Fruit fly (Drosophila melanogaster) ovary, adult (tissue): ENCODE results near the gene dib.
A peak's percentile ranks its signal among the peaks of the same experiment; 100 is the strongest.

ENCODE experiments used
- CG17801 ChIP-seq: fragments of 200-800 bp; optimal IDR thresholded peaks from 2 replicates; lab custom pipeline; 2019; ENCODE audit warnings: missing biosample characterization, mild to moderate bottlenecking, missing genetic modification characterization, moderate library complexity; ENCODE audit not compliant: partially characterized antibody

The dib gene

DNA sequence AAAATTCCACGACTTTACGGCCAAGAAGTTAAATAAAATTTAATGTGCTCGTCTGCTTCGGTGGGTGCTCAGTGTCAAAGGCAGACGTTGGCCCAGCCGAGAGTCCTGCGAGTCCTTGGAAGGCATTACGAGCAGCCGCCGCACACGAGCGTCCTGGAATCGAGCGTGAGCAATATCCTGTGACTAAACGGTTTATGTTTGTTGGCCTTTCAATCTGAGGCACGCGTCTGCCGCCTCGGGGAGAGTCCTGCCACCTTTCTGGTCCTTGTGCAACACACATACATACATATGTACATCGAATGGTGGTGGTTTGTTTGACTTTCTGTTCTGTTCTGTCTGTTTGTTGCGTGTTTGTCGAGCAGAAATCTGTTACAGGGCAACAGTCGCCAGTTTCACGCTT, 21.4 kb downstream of the dib start:
- no peak for TF ChIP-seq CG17801 (GFP tag; lab: Kevin White, UChicago)

DNA sequence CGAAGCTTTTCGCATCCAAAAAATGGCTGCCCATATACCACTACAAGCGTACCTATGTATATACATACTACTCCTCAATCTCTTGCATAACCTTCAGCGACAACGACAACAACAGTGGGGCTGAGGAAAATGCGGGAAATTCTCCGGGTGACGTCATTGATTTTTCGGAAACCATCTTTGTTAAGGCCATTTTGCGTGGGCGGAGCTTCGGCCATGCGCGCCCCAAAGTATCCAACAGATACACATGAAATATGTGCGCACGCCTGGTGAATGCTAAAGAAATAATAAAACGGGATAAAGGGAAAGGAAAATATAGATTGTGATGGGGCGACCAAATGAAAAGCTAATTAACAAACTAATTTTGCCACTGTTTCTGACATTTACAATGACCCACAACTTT, 23.8 kb downstream of the dib start:
- TF ChIP-seq CG17801 (GFP tag; lab: Kevin White, UChicago): no peak

DNA sequence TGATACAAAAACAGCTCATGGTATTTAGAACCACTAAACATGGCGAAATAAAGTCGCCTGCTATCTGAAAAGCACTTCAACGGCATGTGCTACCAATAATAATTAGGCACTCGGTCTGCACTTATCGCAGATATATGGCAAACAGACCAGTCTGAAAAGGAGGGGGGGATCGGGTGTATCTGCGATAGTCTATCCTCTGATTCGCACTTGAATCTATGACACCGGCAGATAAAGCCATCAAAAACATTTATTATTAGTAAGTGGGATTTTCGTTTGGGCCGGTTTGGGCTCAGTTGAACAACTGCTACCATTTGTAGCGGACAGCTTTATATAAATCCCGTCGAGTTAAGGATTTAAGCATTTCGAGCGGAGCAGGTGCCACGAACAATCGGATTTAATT, 25.2 kb downstream of the dib start, which contains the start of gene CG14989:
TSS of gene CG14989 (plus strand) at position 301 of the 400 bp plus-strand sequence.
- TF ChIP-seq CG17801 (GFP tag; lab: Kevin White, UChicago): no peak

DNA sequence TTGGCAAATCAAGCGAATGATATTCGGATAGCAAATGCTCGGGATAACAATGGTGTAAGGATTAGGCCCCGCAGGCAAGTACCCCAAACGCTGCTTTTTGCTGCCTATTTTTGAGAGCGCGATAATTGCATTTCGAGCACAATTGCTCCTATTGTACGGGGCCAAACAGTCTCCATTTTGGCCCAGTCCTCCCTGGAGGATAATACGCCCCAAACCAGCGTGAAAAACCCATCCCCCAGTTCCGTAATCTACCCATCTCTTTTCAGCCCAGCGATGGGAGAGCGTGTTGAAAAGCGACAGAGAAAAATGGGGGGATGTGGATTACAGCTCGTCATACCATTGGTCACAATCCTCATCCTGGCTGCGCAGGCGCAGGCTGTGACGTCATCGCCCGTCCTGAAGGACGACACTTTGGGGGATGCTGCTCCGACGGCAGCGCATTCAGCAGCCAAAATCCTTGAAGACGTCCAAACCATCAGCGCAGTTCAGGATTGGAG, 26.6 kb downstream of the dib start, which contains the start of gene Gad1:
TSS of gene Gad1 (minus strand) at position 51 of the 497 bp plus-strand sequence.
- no peak for TF ChIP-seq CG17801 (GFP tag; lab: Kevin White, UChicago)

DNA sequence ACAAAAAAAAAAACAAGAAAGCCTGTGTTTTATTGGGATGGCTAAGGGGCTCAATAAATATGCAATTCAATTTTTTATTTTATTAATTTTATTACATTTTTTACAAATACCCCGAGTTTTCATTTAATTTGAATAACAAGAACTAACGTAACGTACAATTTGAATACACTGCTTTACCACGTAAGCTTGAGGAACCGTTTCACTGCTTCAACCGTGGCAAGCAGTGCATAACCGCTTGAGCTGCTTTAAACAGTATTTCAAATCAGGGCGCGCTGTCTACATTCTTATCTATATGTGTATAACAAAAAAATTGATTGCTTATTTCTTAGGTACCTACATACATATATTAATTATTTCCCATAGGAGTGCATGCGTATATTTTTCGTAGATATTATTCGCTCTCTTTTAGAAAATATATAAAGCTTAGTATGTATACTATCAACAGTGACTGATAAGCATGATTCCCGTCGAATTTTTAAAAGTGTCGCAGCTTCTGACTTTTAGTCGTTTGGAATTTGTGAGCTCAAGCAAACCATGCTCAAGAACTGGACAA, 30.7 kb downstream of the dib start, which contains the start of gene CG14990:
TSS of gene CG14990 (plus strand) at position 503 of the 553 bp plus-strand sequence.
- TF ChIP-seq CG17801 (GFP tag; lab: Kevin White, UChicago): no peak

DNA sequence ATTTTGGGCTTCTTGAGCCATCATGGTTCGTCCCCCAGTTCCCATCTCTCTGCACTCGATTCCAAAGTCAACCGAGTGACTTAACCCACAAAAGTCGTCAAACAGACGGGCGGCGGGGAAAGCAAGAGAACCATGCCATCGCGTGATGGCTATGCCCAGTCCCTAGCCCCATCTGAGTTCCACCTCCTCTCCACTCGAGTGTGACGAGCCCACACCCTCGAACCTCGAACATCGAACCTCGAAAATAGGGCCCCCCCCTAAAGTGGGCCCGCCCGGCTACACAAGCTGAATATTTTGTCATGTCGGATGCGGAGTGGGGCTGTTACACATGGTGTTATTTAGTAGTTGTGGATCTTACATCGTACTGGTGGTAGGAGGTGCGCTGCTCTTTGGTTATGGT, 34.5 kb downstream of the dib start:
- no peak for TF ChIP-seq CG17801 (GFP tag; lab: Kevin White, UChicago)

DNA sequence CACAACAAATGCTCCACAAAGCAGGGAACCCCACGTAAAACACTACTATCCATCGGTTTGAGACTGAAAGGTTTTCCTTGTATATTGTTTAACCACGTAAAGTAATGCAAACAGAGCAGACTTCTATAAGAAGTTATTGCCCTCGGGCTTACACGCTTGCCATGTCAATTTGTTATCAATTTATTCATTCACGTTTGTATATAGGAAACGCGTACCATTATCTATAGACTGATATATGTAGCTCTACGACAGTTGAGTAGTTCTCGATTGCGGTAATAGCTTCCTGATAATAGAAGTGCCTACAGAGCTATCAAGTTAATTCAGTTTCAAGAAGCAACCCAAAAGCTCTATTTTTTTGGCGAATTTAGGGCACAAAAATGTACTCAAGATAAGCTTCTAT, 37.1 kb downstream of the dib start:
- no peak for TF ChIP-seq CG17801 (GFP tag; lab: Kevin White, UChicago)

DNA sequence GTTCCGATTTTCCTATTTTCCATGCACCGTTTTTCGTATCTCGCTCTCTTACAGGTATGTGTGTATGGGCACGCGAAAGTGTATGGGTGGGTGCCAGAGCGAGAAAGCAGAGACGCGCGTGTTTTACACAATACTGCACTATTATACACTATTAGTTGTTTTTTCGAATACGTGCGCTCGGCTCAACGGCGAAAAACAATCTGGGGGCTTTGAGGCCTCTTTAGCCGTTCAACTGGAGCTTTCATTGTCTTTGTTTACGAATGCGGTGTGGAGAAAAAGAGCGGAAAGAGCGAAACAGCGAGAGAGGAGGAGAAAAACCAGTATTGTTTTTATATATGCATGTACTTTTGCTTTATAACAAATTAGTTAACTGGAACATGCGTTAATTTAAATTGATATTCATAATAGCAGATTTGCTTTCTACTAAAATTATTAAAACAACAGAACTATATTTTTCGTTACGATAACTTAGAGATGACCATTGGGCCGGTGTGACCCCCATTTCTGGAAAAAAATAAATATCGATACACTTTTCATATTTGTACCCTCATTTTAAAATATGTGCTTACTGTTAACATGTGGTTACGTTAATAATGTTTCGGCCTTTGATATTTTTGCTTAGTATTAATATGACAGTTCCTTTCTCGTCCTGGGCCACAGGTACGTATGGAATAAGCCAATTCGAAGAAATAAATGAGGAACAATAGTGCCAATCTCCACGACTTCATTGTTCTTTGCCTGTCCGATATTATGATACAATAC, 40.6 kb downstream of the dib start, which contains the start of gene CG14995:
TSS of gene CG14995 (minus strand) at position 761 of the 762 bp plus-strand sequence.
- peak; percentile 72 for TF ChIP-seq CG17801 (GFP tag; lab: Kevin White, UChicago)

DNA sequence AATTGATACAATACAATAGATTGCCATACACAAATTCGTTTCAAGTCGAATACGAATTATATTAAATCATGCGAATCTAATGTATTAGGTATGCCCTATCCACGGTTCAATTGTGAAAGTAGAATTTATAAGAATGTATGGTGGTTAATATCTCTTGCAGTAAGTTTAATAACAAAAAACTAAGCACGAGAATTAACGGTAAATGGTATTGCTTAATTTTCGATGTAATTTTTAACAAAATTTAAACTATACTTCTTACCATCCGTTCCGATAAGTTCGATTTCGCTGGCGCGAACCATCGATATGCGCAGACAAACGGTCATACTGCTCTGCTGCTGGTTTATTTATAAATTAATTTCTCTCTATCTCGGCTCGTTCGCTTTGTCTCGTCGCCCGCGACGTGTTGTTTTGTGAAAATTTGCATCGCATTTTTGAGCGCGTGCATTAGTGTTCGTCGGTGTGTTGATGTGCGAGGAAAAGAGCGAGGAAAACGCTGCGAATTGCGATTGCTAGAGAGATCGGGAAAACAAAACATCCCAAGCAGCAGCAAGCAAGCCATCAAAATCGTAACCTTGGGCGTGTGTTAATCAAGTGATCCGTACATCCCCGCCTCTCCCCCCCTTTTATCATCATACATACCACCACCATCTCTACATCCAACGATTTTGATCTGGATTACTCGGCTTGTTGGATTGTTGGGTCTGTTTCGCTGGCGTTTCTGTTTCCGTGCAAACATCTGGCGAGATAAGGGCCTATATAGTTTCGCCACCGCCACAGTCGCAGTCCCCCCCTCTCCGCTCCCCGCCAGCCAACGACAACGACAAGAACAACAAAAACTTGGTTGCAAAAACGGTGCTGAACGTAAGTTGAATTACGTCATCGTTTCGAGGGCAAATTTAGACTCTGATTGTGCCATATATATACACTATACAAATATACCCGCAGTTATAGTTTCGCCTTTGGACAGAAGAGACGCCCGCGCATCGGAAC, 41.5 kb downstream of the dib start, which contains the start of gene Fit1:
TSS of gene Fit1 (plus strand) at position 307 of the 990 bp plus-strand sequence.
- TF ChIP-seq CG17801 (GFP tag; lab: Kevin White, UChicago): peak; percentile 35

DNA sequence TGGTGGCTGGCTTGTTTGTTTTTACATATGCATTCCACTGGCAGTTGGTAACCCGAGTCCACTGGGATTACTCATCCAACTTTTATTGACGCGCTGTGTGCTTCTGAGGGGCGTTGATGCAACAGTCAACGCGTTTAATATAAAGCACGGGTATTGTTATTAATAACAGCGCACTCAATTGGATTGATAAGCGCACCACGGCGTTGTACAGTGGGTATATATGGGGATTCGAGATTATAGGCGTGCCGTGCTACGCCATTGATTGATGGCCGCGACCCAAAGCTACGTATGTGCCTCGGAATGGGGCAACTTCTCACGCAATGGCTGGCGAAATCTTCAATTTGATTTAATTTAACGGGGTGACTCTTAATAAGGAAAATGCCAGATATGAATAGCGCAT, 45.0 kb downstream of the dib start:
- TF ChIP-seq CG17801 (GFP tag; lab: Kevin White, UChicago): no peak

DNA sequence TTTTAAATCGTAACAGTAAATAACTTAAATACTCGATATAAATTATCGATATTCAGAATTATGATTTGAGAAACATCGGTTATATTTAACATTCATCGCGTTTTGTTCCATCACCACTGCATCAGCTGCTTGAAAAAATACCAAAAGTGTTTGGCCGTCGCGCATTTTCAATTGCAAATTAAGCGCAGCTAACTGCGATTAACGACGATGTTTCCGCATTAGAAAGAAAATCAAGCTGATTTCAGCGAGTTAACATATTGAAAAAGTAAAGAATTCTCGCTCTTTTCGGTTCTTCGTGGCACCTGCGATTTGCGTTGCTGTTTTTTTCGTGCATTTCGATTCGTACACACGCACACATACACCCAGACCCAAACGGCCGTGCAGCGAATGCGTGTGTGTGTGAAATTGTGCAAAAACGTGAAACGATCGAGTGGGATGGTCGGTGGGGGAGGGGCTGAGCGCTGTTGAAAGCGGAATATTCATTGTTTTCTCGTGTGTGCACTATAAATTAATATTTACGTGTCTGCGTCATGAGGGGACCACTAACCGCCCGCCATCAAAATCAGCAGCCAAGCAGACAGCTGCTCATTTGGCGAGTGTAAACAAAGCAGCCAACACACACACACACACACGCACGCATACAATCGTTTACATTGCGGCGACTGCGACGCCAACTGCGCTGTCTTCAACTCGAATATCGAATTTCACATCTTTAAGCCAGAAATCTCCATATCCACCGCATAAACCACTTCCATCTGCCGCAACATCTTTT, 46.2 kb downstream of the dib start, which contains the start of gene Ack:
TSS of gene Ack (plus strand) at position 115 of the 772 bp plus-strand sequence.
- TF ChIP-seq CG17801 (GFP tag; lab: Kevin White, UChicago): no peak

DNA sequence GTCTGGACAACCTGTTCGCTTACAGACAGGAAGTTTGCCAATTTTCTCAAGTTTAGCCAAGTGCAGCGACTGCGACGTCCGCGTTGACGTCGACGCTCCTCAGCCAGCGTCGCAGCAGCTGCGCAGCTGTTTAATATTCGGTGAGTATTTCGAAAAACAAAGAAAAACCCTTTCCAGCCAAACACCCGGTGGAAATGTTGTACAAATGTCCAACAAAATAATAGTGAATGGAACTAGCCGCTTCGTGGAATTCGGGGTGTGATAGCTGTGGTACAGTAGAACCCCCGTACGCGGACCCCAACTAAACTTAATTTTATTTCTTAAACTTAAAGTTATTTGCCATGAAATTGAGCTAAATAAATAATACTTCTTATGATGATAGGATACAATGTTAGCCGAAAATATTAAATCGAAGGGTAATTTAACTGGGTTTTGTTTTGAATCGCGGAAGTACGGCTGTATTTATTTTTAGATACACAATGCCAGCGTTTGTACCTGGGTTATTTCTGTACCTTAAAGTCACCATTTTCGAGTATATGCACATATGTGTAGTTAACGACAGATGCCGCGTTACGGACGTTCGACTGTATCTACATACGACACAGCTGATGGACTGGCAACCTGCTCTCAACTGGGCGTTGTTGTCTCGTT, 46.9 kb downstream of the dib start:
- TF ChIP-seq CG17801 (GFP tag; lab: Kevin White, UChicago): peak; percentile 22

DNA sequence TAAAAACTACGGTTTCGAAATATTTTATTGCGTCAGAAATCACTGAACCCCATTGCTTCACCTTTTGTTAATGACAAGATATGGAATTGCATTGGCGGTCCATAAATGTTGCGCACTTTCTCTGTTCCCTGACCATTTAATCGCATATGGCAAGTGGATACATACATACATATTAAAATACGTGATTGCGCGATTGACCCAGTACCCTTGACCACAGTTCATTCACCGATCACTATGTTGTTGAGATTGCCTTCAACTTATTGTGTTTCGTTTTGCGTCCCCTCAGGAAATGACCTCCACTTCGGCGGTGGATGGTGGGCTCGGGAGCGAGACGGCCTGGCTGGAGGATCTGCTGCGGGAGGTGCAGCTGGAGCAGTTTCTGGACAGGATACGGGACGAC, 48.1 kb downstream of the dib start:
- TF ChIP-seq CG17801 (GFP tag; lab: Kevin White, UChicago): no peak
